Fruit fly (Drosophila melanogaster): ENCODE measurements around the gene CG8852.

CG8852 gene

dm6 chr2L:3539412-3539743, 14.4 kb downstream of the CG8852 start (continued):
- TF ChIP-seq pita (GFP tag; optimal IDR thresholded peaks at IDR 0.05), result no peak
- TF ChIP-seq Bgb (GFP tag; IDR thresholded peaks at IDR 0.05; ENCODE audit: partially characterized antibody), result no peak
- TF ChIP-seq CG14860 (GFP tag; IDR thresholded peaks at IDR 0.05; ENCODE audit: partially characterized antibody), result no peak
- TF ChIP-seq CG12942 (GFP tag; optimal IDR thresholded peaks at IDR 0.05), result no peak
- TF ChIP-seq CkIIα-i1 (GFP tag; IDR thresholded peaks at IDR 0.05), result no peak
- no peak for TF ChIP-seq CG1647 (GFP tag; optimal IDR thresholded peaks at IDR 0.05)
- no peak for TF ChIP-seq CG5180 (GFP tag; optimal IDR thresholded peaks at IDR 0.05)
- TF ChIP-seq CG6175 (GFP tag; IDR thresholded peaks at IDR 0.05), result no peak
- TF ChIP-seq bowl (GFP tag; IDR thresholded peaks at IDR 0.05), result peak; percentile 93
- TF ChIP-seq CG17385 (GFP tag; optimal IDR thresholded peaks at IDR 0.05), result no peak
- no peak for TF ChIP-seq CG15514 (GFP tag; optimal IDR thresholded peaks at IDR 0.05)
- no peak for TF ChIP-seq Poxn (GFP tag; IDR thresholded peaks at IDR 0.05)
- no peak for TF ChIP-seq PHDP (tag; optimal IDR thresholded peaks at IDR 0.05)
- TF ChIP-seq CoRest (tag; optimal IDR thresholded peaks at IDR 0.05), result peak; percentile 18
- TF ChIP-seq kni (GFP tag; optimal IDR thresholded peaks at IDR 0.05), result peak; percentile 15
- TF ChIP-seq ro (GFP tag; IDR thresholded peaks at IDR 0.05), result no peak
- no peak for TF ChIP-seq CG9876 (GFP tag; optimal IDR thresholded peaks at IDR 0.05)
- TF ChIP-seq oc (tag; optimal IDR thresholded peaks at IDR 0.05), result no peak
- no peak for TF ChIP-seq jing (GFP tag; optimal IDR thresholded peaks at IDR 0.05)
- no peak for TF ChIP-seq hbn (GFP tag; IDR thresholded peaks at IDR 0.05; ENCODE audit: partially characterized antibody)
- no peak for TF ChIP-seq en (GFP tag; optimal IDR thresholded peaks at IDR 0.05)
- no peak for TF ChIP-seq gem (tag; optimal IDR thresholded peaks at IDR 0.05)
- TF ChIP-seq Nf-YC (tag; optimal IDR thresholded peaks at IDR 0.05), result peak; percentile 15
- TF ChIP-seq rib (GFP tag; IDR thresholded peaks at IDR 0.05), result no peak
- peak; percentile 3 for TF ChIP-seq nmo (GFP tag; optimal IDR thresholded peaks at IDR 0.05)
- peak; percentile 86 for TF ChIP-seq phol (tag; optimal IDR thresholded peaks at IDR 0.05)
- no peak for TF ChIP-seq sisA (GFP tag; IDR thresholded peaks at IDR 0.05)
- TF ChIP-seq Atf-2 (GFP tag; optimal IDR thresholded peaks at IDR 0.05), result no peak
- no peak for TF ChIP-seq CG3163 (GFP tag; optimal IDR thresholded peaks at IDR 0.05)
- no peak for TF ChIP-seq Blimp-1 (GFP tag; optimal IDR thresholded peaks at IDR 0.05)
- TF ChIP-seq ac (GFP tag; optimal IDR thresholded peaks at IDR 0.05), result no peak
- 0 out of 2 replicates have a peak, but pooled peaks have one; percentile 14 for TF ChIP-seq ara (GFP tag; IDR thresholded peaks at IDR 0.05)
- no peak for TF ChIP-seq nerfin-1 (tag; optimal IDR thresholded peaks at IDR 0.05)
- peak; percentile 91 for TF ChIP-seq odd (GFP tag; optimal IDR thresholded peaks at IDR 0.05)
- TF ChIP-seq CG8478 (optimal IDR thresholded peaks at IDR 0.05), result peak; percentile 62
- TF ChIP-seq CG9609 (GFP tag; optimal IDR thresholded peaks at IDR 0.05), result no peak
- TF ChIP-seq CG17361 (GFP tag; IDR thresholded peaks at IDR 0.05), result no peak
- TF ChIP-seq CG10267 (tag; optimal IDR thresholded peaks at IDR 0.05), result no peak
- TF ChIP-seq chinmo (GFP tag; IDR thresholded peaks at IDR 0.05; ENCODE audit: partially characterized antibody), result 0 out of 4 replicates have a peak, but pooled peaks have one; percentile 11
- TF ChIP-seq vvl (GFP tag; IDR thresholded peaks at IDR 0.05), result 0 out of 2 replicates have a peak, but pooled peaks have one; percentile 9
- TF ChIP-seq CG9817 (tag; optimal IDR thresholded peaks at IDR 0.05), result no peak
- no peak for TF ChIP-seq CG42726 (GFP tag; IDR thresholded peaks at IDR 0.05; ENCODE audit: partially characterized antibody)
- no peak for TF ChIP-seq CG12299 (tag; optimal IDR thresholded peaks at IDR 0.05)
- TF ChIP-seq Sox100B (GFP tag; optimal IDR thresholded peaks at IDR 0.05), result no peak
- TF ChIP-seq Adf1 (GFP tag; IDR thresholded peaks at IDR 0.05), result peak; percentile 88
- TF ChIP-seq crp (GFP tag; optimal IDR thresholded peaks at IDR 0.05), result no peak
- TF ChIP-seq jigr1 (GFP tag; IDR thresholded peaks at IDR 0.05), result no peak
- TF ChIP-seq Med (GFP tag), result peak; percentile 67
- TF ChIP-seq CG8359 (GFP tag; optimal IDR thresholded peaks at IDR 0.05; ENCODE audit: borderline replicate concordance), result no peak
- TF ChIP-seq CG10321 (GFP tag; IDR thresholded peaks at IDR 0.05), result peak; percentile 90
- TF ChIP-seq exex (tag; optimal IDR thresholded peaks at IDR 0.05), result no peak

Measured in whole organism, embryonic.